Fruit fly (Drosophila melanogaster): ENCODE results near the gene CG42399.

CG42399 gene

DNA sequence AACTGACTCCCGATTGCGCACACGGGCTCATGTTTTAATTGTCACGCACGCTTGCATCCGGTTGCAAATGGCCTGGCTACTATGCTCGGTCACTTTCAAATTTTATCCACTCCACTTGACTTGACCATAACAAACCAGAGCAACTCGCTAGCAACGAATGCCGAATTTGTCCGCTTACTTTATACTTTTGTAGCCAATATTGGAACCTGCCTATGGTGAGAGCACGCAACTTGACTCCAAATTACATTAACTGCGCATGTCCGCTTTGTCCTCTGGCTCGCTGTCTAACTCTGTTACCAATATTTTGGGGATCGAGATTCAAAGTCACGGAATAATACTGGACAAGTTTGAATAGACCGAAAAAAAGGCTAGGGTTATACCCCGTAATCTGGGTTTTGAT, at the start of gene CG42399:
Gene CG42399, minus strand, starts transcription at position 159 of the 400 bp plus-strand sequence.
- no peak for TF ChIP-seq psq (optimal IDR thresholded peaks at IDR 0.05)
- TF ChIP-seq pan (optimal IDR thresholded peaks at IDR 0.05) = no peak
- TF ChIP-seq CG8478 (optimal IDR thresholded peaks at IDR 0.05) = no peak
- no peak for TF ChIP-seq Dll (optimal IDR thresholded peaks at IDR 0.05)
- TF ChIP-seq usp (GFP tag; optimal IDR thresholded peaks at IDR 0.05) = no peak
- TF ChIP-seq EcR (GFP tag; optimal IDR thresholded peaks at IDR 0.05) = no peak

dm6 chr2L:195668-196067, 42.6 kb upstream of the CG42399 start:
- TF ChIP-seq usp (GFP tag; optimal IDR thresholded peaks at IDR 0.05) (no peak), psq (optimal IDR thresholded peaks at IDR 0.05) (no peak), Dll (optimal IDR thresholded peaks at IDR 0.05) (no peak), pan (optimal IDR thresholded peaks at IDR 0.05) (no peak), CG8478 (optimal IDR thresholded peaks at IDR 0.05) (no peak), EcR (GFP tag; optimal IDR thresholded peaks at IDR 0.05) (no peak)

DNA sequence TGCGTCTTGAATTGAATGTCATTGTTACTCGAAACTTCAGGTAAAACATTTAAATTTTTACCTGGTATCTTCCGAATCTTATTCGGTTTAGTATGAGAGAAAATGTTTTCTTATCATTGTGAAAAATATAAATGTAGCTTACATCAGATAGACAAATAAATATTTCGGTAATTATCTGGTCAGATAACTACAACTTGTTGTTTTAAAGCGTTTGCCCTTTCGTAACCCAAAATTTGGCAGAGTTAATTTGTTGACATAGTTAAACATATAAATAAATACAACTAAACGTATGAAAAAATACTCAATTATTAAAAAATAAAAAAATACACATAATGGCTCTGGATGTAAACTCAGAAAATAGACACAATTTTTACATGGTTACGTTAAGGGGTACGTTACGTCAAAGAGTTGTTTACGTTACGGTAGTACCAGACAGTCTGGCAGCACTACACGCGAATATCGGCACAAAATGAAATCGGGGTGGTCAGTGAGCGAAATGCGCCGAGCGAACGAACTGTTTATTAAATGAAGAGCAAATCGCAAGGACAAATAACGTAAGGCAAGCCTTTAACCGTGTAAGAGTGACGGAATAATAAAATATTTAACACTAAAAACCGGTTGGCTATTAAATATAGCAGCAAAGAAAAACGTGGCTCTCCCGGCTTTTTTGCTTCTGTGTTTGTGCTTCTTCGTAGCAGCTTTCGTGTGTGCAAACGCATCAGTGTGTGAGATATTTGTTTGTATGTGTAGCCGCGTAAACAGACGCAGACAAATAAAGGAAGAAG, 29.5 kb upstream of the CG42399 start:
- TF ChIP-seq pan (optimal IDR thresholded peaks at IDR 0.05) (no peak), EcR (GFP tag; optimal IDR thresholded peaks at IDR 0.05) (no peak), Dll (optimal IDR thresholded peaks at IDR 0.05) (no peak), psq (optimal IDR thresholded peaks at IDR 0.05) (no peak), usp (GFP tag; optimal IDR thresholded peaks at IDR 0.05) (no peak), CG8478 (optimal IDR thresholded peaks at IDR 0.05) (no peak)

DNA sequence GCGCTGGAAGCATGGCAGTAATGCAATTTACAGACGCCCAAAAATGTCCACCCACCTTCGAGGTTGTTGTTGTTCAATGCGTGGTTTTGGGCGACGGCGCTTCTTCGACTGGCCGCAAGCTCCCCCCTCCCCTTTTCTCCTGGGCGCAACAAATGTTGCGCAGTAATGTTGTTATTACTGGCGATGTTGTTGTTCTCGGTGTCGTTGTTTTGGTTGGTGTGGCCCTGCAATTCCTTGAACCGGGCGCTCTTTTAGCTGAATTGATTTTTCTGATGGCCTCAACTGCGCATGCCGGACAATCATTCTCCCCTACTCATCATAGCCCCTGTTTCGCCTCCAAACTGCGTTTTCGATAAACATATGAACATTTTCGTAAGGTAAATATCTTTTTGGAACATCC, 27.9 kb upstream of the CG42399 start:
- no peak for TF ChIP-seq EcR (GFP tag; optimal IDR thresholded peaks at IDR 0.05)
- no peak for TF ChIP-seq psq (optimal IDR thresholded peaks at IDR 0.05)
- no peak for TF ChIP-seq usp (GFP tag; optimal IDR thresholded peaks at IDR 0.05)
- TF ChIP-seq pan (optimal IDR thresholded peaks at IDR 0.05) = no peak
- no peak for TF ChIP-seq CG8478 (optimal IDR thresholded peaks at IDR 0.05)
- TF ChIP-seq Dll (optimal IDR thresholded peaks at IDR 0.05) = no peak

- TF ChIP-seq EcR (GFP tag; optimal IDR thresholded peaks at IDR 0.05) (no peak), usp (GFP tag; optimal IDR thresholded peaks at IDR 0.05) (no peak), pan (optimal IDR thresholded peaks at IDR 0.05) (no peak), psq (optimal IDR thresholded peaks at IDR 0.05) (no peak), Dll (optimal IDR thresholded peaks at IDR 0.05) (no peak), CG8478 (optimal IDR thresholded peaks at IDR 0.05) (no peak)
These were observed 26.0 kb upstream of the CG42399 start for dm6 chr2L:179119-179518.

DNA sequence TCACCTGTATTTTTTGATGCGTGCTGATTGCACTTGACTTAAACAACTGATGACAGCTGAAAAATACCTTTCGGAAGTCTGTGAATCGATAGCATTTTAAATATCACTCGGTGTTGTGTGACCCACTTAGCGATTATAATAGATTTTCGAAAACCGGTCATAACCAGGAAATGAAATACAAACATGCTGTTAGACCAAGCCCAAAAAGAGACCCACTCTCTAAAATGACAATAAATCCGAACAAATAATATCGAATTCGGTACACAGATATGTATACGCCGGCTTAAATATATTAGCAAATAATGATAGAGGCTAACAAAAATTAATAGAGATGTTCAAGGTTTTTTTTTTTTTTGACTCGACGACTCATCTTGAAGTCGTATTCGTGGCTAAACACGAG, 22.6 kb upstream of the CG42399 start:
- TF ChIP-seq usp (GFP tag; optimal IDR thresholded peaks at IDR 0.05) (no peak), CG8478 (optimal IDR thresholded peaks at IDR 0.05) (no peak), Dll (optimal IDR thresholded peaks at IDR 0.05) (no peak), EcR (GFP tag; optimal IDR thresholded peaks at IDR 0.05) (no peak), pan (optimal IDR thresholded peaks at IDR 0.05) (no peak), psq (optimal IDR thresholded peaks at IDR 0.05) (no peak)

dm6 chr2L:171499-172250, 18.6 kb upstream of the CG42399 start:
- TF ChIP-seq psq (optimal IDR thresholded peaks at IDR 0.05) (no peak), Dll (optimal IDR thresholded peaks at IDR 0.05) (no peak), pan (optimal IDR thresholded peaks at IDR 0.05) (no peak), EcR (GFP tag; optimal IDR thresholded peaks at IDR 0.05) (no peak), CG8478 (optimal IDR thresholded peaks at IDR 0.05) (no peak), usp (GFP tag; optimal IDR thresholded peaks at IDR 0.05) (no peak)

DNA sequence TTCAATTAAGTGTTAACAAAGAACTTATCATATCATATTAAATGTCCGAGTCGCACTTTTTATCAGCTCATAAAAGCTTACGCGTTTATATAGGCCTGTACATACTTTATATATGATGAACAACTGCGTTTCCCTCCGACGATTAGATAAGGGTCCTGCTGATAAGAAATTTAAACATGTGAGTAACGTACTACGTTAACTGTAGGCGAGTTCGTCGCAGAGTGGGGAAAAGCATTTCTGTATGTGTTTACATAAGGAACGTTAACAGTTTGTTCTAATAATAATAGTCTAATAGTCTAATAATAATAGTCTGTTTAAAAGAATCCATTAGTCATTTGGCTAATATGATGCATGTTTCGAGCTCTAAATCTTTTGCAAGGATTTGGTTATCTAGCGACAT, 17.3 kb upstream of the CG42399 start:
- TF ChIP-seq EcR (GFP tag; optimal IDR thresholded peaks at IDR 0.05) (no peak), CG8478 (optimal IDR thresholded peaks at IDR 0.05) (no peak), Dll (optimal IDR thresholded peaks at IDR 0.05) (no peak), pan (optimal IDR thresholded peaks at IDR 0.05) (no peak), psq (optimal IDR thresholded peaks at IDR 0.05) (no peak)

- TF ChIP-seq Dll (optimal IDR thresholded peaks at IDR 0.05) = no peak
- no peak for TF ChIP-seq usp (GFP tag; optimal IDR thresholded peaks at IDR 0.05)
- peak in 1 of 2 experiments; percentile 7 for TF ChIP-seq EcR (GFP tag; optimal IDR thresholded peaks at IDR 0.05)
- TF ChIP-seq pan (optimal IDR thresholded peaks at IDR 0.05) = no peak
These were observed 15.3 kb upstream of the CG42399 start for dm6 chr2L:168270-168901.

DNA sequence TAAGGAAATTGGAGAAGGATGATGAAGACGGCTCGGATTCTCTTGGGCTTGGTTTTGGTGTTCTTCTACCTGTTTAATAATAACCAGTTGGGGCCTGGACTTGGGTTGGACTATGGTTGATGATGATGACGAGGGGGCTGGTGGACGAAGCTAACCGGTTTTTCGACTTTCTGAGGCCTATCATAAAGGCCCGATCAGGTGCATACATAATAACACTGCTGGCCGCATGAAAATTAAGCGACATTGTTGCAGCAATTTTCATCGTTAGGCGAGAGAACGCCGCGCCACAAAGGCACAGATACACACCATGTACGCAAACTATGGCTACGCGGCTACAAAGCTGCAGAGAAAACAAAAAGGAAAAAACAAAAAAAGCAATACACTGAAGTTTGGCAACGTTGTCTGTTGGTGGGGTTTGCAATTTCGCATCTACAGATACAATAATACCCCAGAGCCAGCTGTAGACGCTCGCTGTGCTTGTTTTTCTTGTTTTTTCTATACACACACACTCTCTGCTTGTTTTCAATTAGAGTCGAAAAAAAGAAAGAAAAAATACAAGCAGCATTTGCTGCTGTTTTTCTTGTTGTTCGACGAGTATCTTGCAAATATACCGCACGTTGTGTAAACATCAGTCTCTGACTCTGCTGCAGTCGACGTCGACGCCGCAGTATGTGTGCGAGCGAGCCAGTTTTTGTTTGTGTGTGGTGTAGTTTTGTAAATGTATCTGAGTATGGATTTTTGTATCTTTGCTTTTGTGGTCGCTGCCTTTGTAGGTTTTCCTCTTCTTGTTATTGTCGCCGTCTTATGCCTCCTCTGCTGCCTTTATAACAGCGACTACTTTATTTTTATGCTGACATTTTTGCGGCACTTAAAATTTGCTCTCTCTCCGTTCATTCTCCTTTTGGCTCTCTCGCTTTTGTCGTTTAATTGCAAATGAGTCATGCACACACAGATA, 13.3 kb upstream of the CG42399 start:
- TF ChIP-seq pan (optimal IDR thresholded peaks at IDR 0.05) (no peak), psq (optimal IDR thresholded peaks at IDR 0.05) (no peak), Dll (optimal IDR thresholded peaks at IDR 0.05) (no peak), EcR (GFP tag; optimal IDR thresholded peaks at IDR 0.05) (no peak), usp (GFP tag; optimal IDR thresholded peaks at IDR 0.05) (no peak), CG8478 (optimal IDR thresholded peaks at IDR 0.05) (no peak)

Measured in whole organism.